Fruit fly (Drosophila melanogaster) whole organism, embryonic: ENCODE measurements around the gene mld.

ENCODE experiments used
- Antp ChIP-seq: fragments of 200-800 bp; sonication (Bioruptor generic); optimal IDR thresholded peaks from 3 replicates; lab custom pipeline; 2016; ENCODE audit warnings: missing biosample characterization, missing genetic modification characterization
- B-H2 ChIP-seq: fragments of 200-800 bp; sonication (Bioruptor generic); optimal IDR thresholded peaks from 2 replicates; lab custom pipeline; 2018; ENCODE audit warnings: missing biosample characterization, mild to moderate bottlenecking, missing genetic modification characterization
- CG11085 ChIP-seq: fragments of 200-800 bp; sonication (Bioruptor generic); IDR thresholded peaks from 2 replicates; pipeline ENCODE4 v1.3.6; 2022; ENCODE audit warnings: missing biosample characterization, missing genetic modification characterization
- CG11398 ChIP-seq: fragments of 200-800 bp; sonication (Bioruptor generic); optimal IDR thresholded peaks from 2 replicates; lab custom pipeline; 2016; ENCODE audit warnings: missing biosample characterization, missing genetic modification characterization
- CG13287 ChIP-seq: fragments of 200-800 bp; sonication (Bioruptor generic); IDR thresholded peaks from 2 replicates; pipeline ENCODE4 v1.3.6; 2022; ENCODE audit warnings: missing biosample characterization, missing genetic modification characterization; ENCODE audit not compliant: partially characterized antibody
- CG13424 ChIP-seq: fragments of 200-800 bp; sonication (Bioruptor generic); optimal IDR thresholded peaks from 2 replicates; lab custom pipeline; 2019; ENCODE audit warnings: missing biosample characterization, mild to moderate bottlenecking, missing genetic modification characterization, moderate library complexity
- CG14441 ChIP-seq: fragments of 200-800 bp; sonication (Bioruptor generic); IDR thresholded peaks from 2 replicates; pipeline ENCODE4 v1.3.6; 2022; ENCODE audit warnings: missing biosample characterization, missing genetic modification characterization
- CG14860 ChIP-seq: fragments of 200-800 bp; sonication (Bioruptor generic); IDR thresholded peaks from 3 replicates; pipeline ENCODE4 v1.3.6; 2022; ENCODE audit warnings: missing biosample characterization, missing genetic modification characterization; ENCODE audit not compliant: partially characterized antibody
- CG15073 ChIP-seq: fragments of 200-800 bp; sonication (Bioruptor generic); optimal IDR thresholded peaks from 2 replicates; lab custom pipeline; 2016; ENCODE audit warnings: missing biosample characterization, missing genetic modification characterization
- CG2199 ChIP-seq: fragments of 200-800 bp; sonication (Bioruptor generic); IDR thresholded peaks from 3 replicates; pipeline ENCODE4 v1.3.6; 2022; ENCODE audit warnings: missing biosample characterization, missing genetic modification characterization
- CG4360 ChIP-seq: fragments of 200-800 bp; sonication (Bioruptor generic); IDR thresholded peaks from 2 replicates; pipeline ENCODE4 v1.3.6; 2022; ENCODE audit warnings: missing biosample characterization, missing genetic modification characterization
- CG8290 ChIP-seq, 3 experiments: fragments of 200-800 bp; sonication (Bioruptor generic); optimal IDR thresholded peaks; 2 replicates each; lab custom pipeline; 2016 to 2019; ENCODE audit warnings: missing biosample characterization in 3 of 3, missing genetic modification characterization in 3 of 3, mild to moderate bottlenecking in 2 of 3, moderate library complexity in 1 of 3
- Fer3 ChIP-seq: fragments of 200-800 bp; sonication (Bioruptor generic); optimal IDR thresholded peaks from 2 replicates; lab custom pipeline; 2018; ENCODE audit warnings: missing biosample characterization, mild to moderate bottlenecking, missing genetic modification characterization, moderate library complexity
- Gug ChIP-seq: fragments of 200-800 bp; sonication (Bioruptor generic); IDR thresholded peaks from 4 replicates; pipeline ENCODE4 v1.3.6; 2022; ENCODE audit warnings: missing biosample characterization, missing genetic modification characterization
- Hand ChIP-seq: fragments of 200-800 bp; sonication (Bioruptor generic); optimal IDR thresholded peaks from 2 replicates; lab custom pipeline; 2017; ENCODE audit warnings: mild to moderate bottlenecking, missing biosample characterization, missing genetic modification reagents, missing genetic modification characterization
- Hmx ChIP-seq: fragments of 200-800 bp; sonication (Bioruptor generic); optimal IDR thresholded peaks from 2 replicates; lab custom pipeline; 2016; ENCODE audit warnings: missing biosample characterization, missing genetic modification characterization
- NFAT ChIP-seq: fragments of 200-800 bp; sonication (Bioruptor generic); IDR thresholded peaks from 2 replicates; pipeline ENCODE4 v1.3.6; 2022; ENCODE audit warnings: missing biosample characterization, missing genetic modification characterization
- Nf-YC ChIP-seq: fragments of 200-800 bp; optimal IDR thresholded peaks from 3 replicates; lab custom pipeline; 2019; ENCODE audit warnings: missing biosample characterization, mild to moderate bottlenecking, missing genetic modification characterization, moderate library complexity
- Pdp1 ChIP-seq, 2 experiments: fragments of 200-800 bp; sonication (Bioruptor generic); optimal IDR thresholded peaks; 3 replicates each; lab custom pipeline; 2016; ENCODE audit warnings: missing biosample characterization in 2 of 2, missing genetic modification characterization in 2 of 2, mild to moderate bottlenecking in 1 of 2, moderate library complexity in 1 of 2
- Sox100B ChIP-seq: fragments of 200-800 bp; sonication (Bioruptor generic); optimal IDR thresholded peaks from 3 replicates; lab custom pipeline; 2018; ENCODE audit warnings: missing biosample characterization, mild to moderate bottlenecking, missing genetic modification characterization
- bab2 ChIP-seq: fragments of 200-800 bp; sonication (Bioruptor generic); optimal IDR thresholded peaks from 2 replicates; lab custom pipeline; 2016; ENCODE audit warnings: missing biosample characterization, missing genetic modification characterization
- bbx ChIP-seq: fragments of 200-800 bp; sonication (Bioruptor generic); IDR thresholded peaks from 2 replicates; pipeline ENCODE4 v1.3.6; 2022; ENCODE audit warnings: missing biosample characterization, missing genetic modification characterization; ENCODE audit not compliant: partially characterized antibody
- bowl ChIP-seq: fragments of 200-800 bp; sonication (Bioruptor generic); IDR thresholded peaks from 2 replicates; pipeline ENCODE4 v1.3.6; 2022; ENCODE audit warnings: missing biosample characterization, missing genetic modification characterization
- bsh ChIP-seq, 2 experiments: fragments of 200-800 bp; sonication (Bioruptor generic); optimal IDR thresholded peaks; 2 replicates each; lab custom pipeline; 2017 to 2018; ENCODE audit warnings: mild to moderate bottlenecking in 2 of 2, missing biosample characterization in 2 of 2, missing genetic modification characterization in 2 of 2, moderate library complexity in 1 of 2
- chn ChIP-seq: fragments of 200-800 bp; sonication (Bioruptor generic); optimal IDR thresholded peaks from 2 replicates; lab custom pipeline; 2016; ENCODE audit warnings: missing biosample characterization, missing genetic modification characterization
- da ChIP-seq: fragments of 200-800 bp; sonication (Bioruptor generic); optimal IDR thresholded peaks from 2 replicates; lab custom pipeline; 2016; ENCODE audit warnings: missing biosample characterization, missing genetic modification characterization
- dan ChIP-seq: fragments of 200-800 bp; sonication (Bioruptor generic); IDR thresholded peaks from 2 replicates; pipeline ENCODE4 v1.3.6; 2022; ENCODE audit warnings: missing biosample characterization, missing genetic modification characterization
- emc ChIP-seq: fragments of 200-800 bp; sonication (Bioruptor generic); optimal IDR thresholded peaks from 2 replicates; lab custom pipeline; 2016; ENCODE audit warnings: missing biosample characterization, missing genetic modification characterization
- grn ChIP-seq: fragments of 200-800 bp; sonication (Bioruptor generic); optimal IDR thresholded peaks from 3 replicates; lab custom pipeline; 2017; ENCODE audit warnings: missing biosample characterization, missing genetic modification characterization
- hth ChIP-seq: fragments of >200 bp; optimal IDR thresholded peaks from 2 replicates; lab custom pipeline; 2017; ENCODE audit warnings: inconsistent platforms
- jing ChIP-seq: fragments of 200-800 bp; sonication (Bioruptor generic); optimal IDR thresholded peaks from 2 replicates; lab custom pipeline; 2018; ENCODE audit warnings: missing biosample characterization, mild to moderate bottlenecking, missing genetic modification characterization
- lilli ChIP-seq: fragments of 200-800 bp; sonication (Bioruptor generic); optimal IDR thresholded peaks from 3 replicates; lab custom pipeline; 2016; ENCODE audit warnings: missing biosample characterization, missing genetic modification characterization
- onecut ChIP-seq: fragments of 200-800 bp; sonication (Bioruptor generic); IDR thresholded peaks from 2 replicates; pipeline ENCODE4 v1.3.6; 2022; ENCODE audit warnings: missing biosample characterization, missing genetic modification characterization
- pfk ChIP-seq: fragments of 200-800 bp; sonication (Bioruptor generic); optimal IDR thresholded peaks from 2 replicates; lab custom pipeline; 2018; ENCODE audit warnings: missing biosample characterization, mild to moderate bottlenecking, missing genetic modification characterization, moderate library complexity
- ranshi ChIP-seq: fragments of 200-800 bp; sonication (Bioruptor generic); IDR thresholded peaks from 2 replicates; pipeline ENCODE4 v1.3.6; 2022; ENCODE audit warnings: missing biosample characterization, missing genetic modification characterization
- rib ChIP-seq: fragments of 200-800 bp; sonication (Bioruptor generic); IDR thresholded peaks from 2 replicates; pipeline ENCODE4 v1.3.6; 2022; ENCODE audit warnings: missing biosample characterization, missing genetic modification characterization
- ro ChIP-seq: fragments of 200-800 bp; sonication (Bioruptor generic); IDR thresholded peaks from 2 replicates; pipeline ENCODE4 v1.3.6; 2022; ENCODE audit warnings: missing biosample characterization, missing genetic modification characterization
- tgo ChIP-seq: fragments of 200-800 bp; sonication (Bioruptor generic); IDR thresholded peaks from 3 replicates; pipeline ENCODE4 v1.3.6; 2022; ENCODE audit warnings: missing biosample characterization, missing genetic modification characterization
- tna ChIP-seq: fragments of 200-800 bp; sonication (Bioruptor generic); IDR thresholded peaks from 2 replicates; pipeline ENCODE4 v1.3.6; 2022; ENCODE audit warnings: missing biosample characterization, missing genetic modification characterization; ENCODE audit not compliant: partially characterized antibody
- wdn ChIP-seq: fragments of 200-800 bp; sonication (Bioruptor generic); IDR thresholded peaks from 2 replicates; pipeline ENCODE4 v1.3.6; 2022; ENCODE audit warnings: missing biosample characterization, missing genetic modification characterization

The mld gene

dm6 chr3R:24626003-24626486 lies 40.6 kb downstream of the mld start (continued):
- TF ChIP-seq CG8290 (GFP tag; optimal IDR thresholded peaks at IDR 0.05; lab: Kevin White, UChicago): no peak
- peak in 1 of 2 experiments; percentile 14 for TF ChIP-seq CG8290 (tag; optimal IDR thresholded peaks at IDR 0.05; lab: Kevin White, UChicago)
- TF ChIP-seq Hand (GFP tag; lab: Kevin White, UChicago): no peak
- TF ChIP-seq CG11398 (GFP tag; lab: Kevin White, UChicago): no peak
- TF ChIP-seq Antp (GFP tag; lab: Kevin White, UChicago): no peak
- no peak for TF ChIP-seq da
- TF ChIP-seq pfk (GFP tag; lab: Kevin White, UChicago): no peak
- peak; percentile 18 for TF ChIP-seq lilli (GFP tag; lab: Kevin White, UChicago)
- TF ChIP-seq bbx (GFP tag; lab: Robert Waterston, UW): no peak
- TF ChIP-seq ranshi: no peak
- TF ChIP-seq NFAT: no peak
- no peak for TF ChIP-seq tna (GFP tag; lab: Robert Waterston, UW)
- TF ChIP-seq Gug (GFP tag; lab: Robert Waterston, UW): no peak
- no peak for TF ChIP-seq Sox100B (GFP tag; lab: Kevin White, UChicago)
- no peak for TF ChIP-seq CG11085
- no peak for TF ChIP-seq ro (GFP tag; lab: Robert Waterston, UW)
- TF ChIP-seq CG15073 (GFP tag; lab: Kevin White, UChicago): no peak
- peak; percentile 54 for TF ChIP-seq CG13424 (tag; lab: Kevin White, UChicago)
- TF ChIP-seq hth (lab: Kevin White, UChicago): no peak
- TF ChIP-seq CG13287: no peak
- TF ChIP-seq CG14860 (GFP tag; lab: Robert Waterston, UW): no peak
- no peak for TF ChIP-seq B-H2
- TF ChIP-seq CG14441 (GFP tag; lab: Robert Waterston, UW): peak; percentile 59
- TF ChIP-seq, all 482 proteins: peak for 108

- TF ChIP-seq CG15073 (GFP tag; lab: Kevin White, UChicago) (peak; percentile 33), wdn (GFP tag; lab: Robert Waterston, UW) (no peak), jing (GFP tag; lab: Kevin White, UChicago) (no peak), bsh (GFP tag; optimal IDR thresholded peaks at IDR 0.05; lab: Kevin White, UChicago) (no peak), Hmx (GFP tag; lab: Kevin White, UChicago) (no peak), emc (GFP tag; lab: Kevin White, UChicago) (no peak), Nf-YC (no peak), tgo (GFP tag; lab: Robert Waterston, UW) (0 out of 3 replicates have a peak, but pooled peaks have one; percentile 6), chn (GFP tag; lab: Kevin White, UChicago) (no peak), Pdp1 (GFP tag; optimal IDR thresholded peaks at IDR 0.05; lab: Kevin White, UChicago) (peak in 1 of 2 experiments; percentile 62), Fer3 (tag; lab: Kevin White, UChicago) (no peak), dan (GFP tag; lab: Robert Waterston, UW) (no peak), bab2 (GFP tag; lab: Kevin White, UChicago) (no peak), bowl (GFP tag; lab: Robert Waterston, UW) (no peak), rib (GFP tag; lab: Robert Waterston, UW) (no peak), grn (GFP tag; lab: Kevin White, UChicago) (peak; percentile 3), onecut (GFP tag; lab: Robert Waterston, UW) (no peak), CG4360 (no peak), CG2199 (GFP tag; lab: Robert Waterston, UW) (0 out of 3 replicates have a peak, but pooled peaks have one; percentile 12)
These were observed 41.2 kb downstream of the mld start for dm6 chr3R:24626667-24627066.
